Fruit fly (Drosophila melanogaster): ENCODE data around the gene CG46387.

dm6 chr3L:9888630-9889130 is 9.7 kb upstream of the CG46387 start, which contains the start of the genes Taf2 and CalpB:
- no peak for TF ChIP-seq EcR (GFP tag; optimal IDR thresholded peaks at IDR 0.05)
- TF ChIP-seq pan (optimal IDR thresholded peaks at IDR 0.05): no peak
- no peak for TF ChIP-seq usp (GFP tag; optimal IDR thresholded peaks at IDR 0.05)
